Worm (Caenorhabditis elegans) whole organism, mixed stage, embryonic: ENCODE data around the gene ins-9.

Experiments used
- M03D4.4 ChIP-seq: sonication (generic microtip); optimal IDR thresholded peaks from 2 replicates; lab custom pipeline; 2017; ENCODE audit warnings: mild to moderate bottlenecking, missing genetic modification characterization, missing compliant biosample characterization
- ceh-83 ChIP-seq: fragments of 200-800 bp; sonication (Bioruptor generic); optimal IDR thresholded peaks from 2 replicates; lab custom pipeline; 2018; ENCODE audit warnings: mild to moderate bottlenecking, missing genetic modification characterization, missing compliant biosample characterization
- cnd-1 ChIP-seq: fragments of 200-800 bp; sonication (Bioruptor generic); optimal IDR thresholded peaks from 2 replicates; lab custom pipeline; 2018; ENCODE audit warnings: mild to moderate bottlenecking, missing genetic modification characterization, missing compliant biosample characterization
- drap-1 ChIP-seq: fragments of 200-800 bp; sonication (Bioruptor generic); optimal IDR thresholded peaks from 3 replicates; lab custom pipeline; 2018; ENCODE audit warnings: mild to moderate bottlenecking, missing genetic modification characterization, missing compliant biosample characterization
- elt-3 ChIP-seq: fragments of 150-350 bp; optimal IDR thresholded peaks from 2 replicates; lab custom pipeline; 2014; ENCODE audit warnings: missing biosample characterization, missing genetic modification characterization
- flh-1 ChIP-seq: fragments of 200-800 bp; sonication (Bioruptor generic); optimal IDR thresholded peaks from 2 replicates; lab custom pipeline; 2018; ENCODE audit warnings: mild to moderate bottlenecking, missing genetic modification characterization, moderate library complexity, missing compliant biosample characterization
- lin-32 ChIP-seq: fragments of 200-800 bp; sonication (Bioruptor generic); optimal IDR thresholded peaks from 2 replicates; lab custom pipeline; 2018; ENCODE audit warnings: mild to moderate bottlenecking, missing genetic modification characterization, missing compliant biosample characterization
- lsy-2 ChIP-seq: fragments of 150-350 bp; optimal IDR thresholded peaks from 2 replicates; lab custom pipeline; 2014; ENCODE audit warnings: missing biosample characterization, missing genetic modification characterization
- mls-2 ChIP-seq: sonication (generic microtip); optimal IDR thresholded peaks from 2 replicates; lab custom pipeline; 2016; ENCODE audit warnings: mild to moderate bottlenecking, missing genetic modification characterization, moderate library complexity, missing compliant biosample characterization
- nhr-237 ChIP-seq: fragments of 150-350 bp; optimal IDR thresholded peaks from 2 replicates; lab custom pipeline; 2014; ENCODE audit warnings: missing biosample characterization, missing genetic modification characterization
- pha-4 ChIP-seq: fragments of 150-350 bp; optimal IDR thresholded peaks from 2 replicates; lab custom pipeline; 2018; ENCODE audit warnings: missing biosample characterization, missing genetic modification reagents, missing genetic modification characterization
- sem-2 ChIP-seq: fragments of 200-800 bp; sonication (Bioruptor generic); optimal IDR thresholded peaks from 2 replicates; lab custom pipeline; 2018; ENCODE audit warnings: mild to moderate bottlenecking, missing genetic modification characterization, missing compliant biosample characterization
- snpc-4 ChIP-seq: fragments of 150-350 bp; optimal IDR thresholded peaks from 2 replicates; lab custom pipeline; 2014; ENCODE audit warnings: missing biosample characterization, missing genetic modification characterization
- sptf-1 ChIP-seq: sonication (generic microtip); optimal IDR thresholded peaks from 2 replicates; lab custom pipeline; 2017; ENCODE audit warnings: mild to moderate bottlenecking, missing genetic modification characterization, moderate library complexity, missing compliant biosample characterization
- tbx-8 ChIP-seq: fragments of 200-800 bp; sonication (Bioruptor generic); optimal IDR thresholded peaks from 2 replicates; lab custom pipeline; 2018; ENCODE audit warnings: mild to moderate bottlenecking, missing genetic modification characterization, moderate library complexity, missing compliant biosample characterization
- zip-8 ChIP-seq: fragments of 150-350 bp; optimal IDR thresholded peaks from 2 replicates; lab custom pipeline; 2014; ENCODE audit warnings: missing biosample characterization, missing genetic modification characterization

Gene ins-9

ce11 chrX:8817929-8818328 lies 48.5 kb downstream of the ins-9 start:
- peak; percentile 46 for TF ChIP-seq ceh-83 (GFP tag; lab: Kevin White, UChicago)
- TF ChIP-seq lsy-2 (tag; lab: Kevin White, UChicago) = no peak
- TF ChIP-seq sem-2 (GFP tag; lab: Kevin White, UChicago) = peak; percentile 50
- no peak for TF ChIP-seq nhr-237 (tag; lab: Kevin White, UChicago)
- peak; percentile 48 for TF ChIP-seq sptf-1 (tag; lab: Kevin White, UChicago)
- no peak for TF ChIP-seq snpc-4
- TF ChIP-seq tbx-8 (GFP tag; lab: Kevin White, UChicago) = peak; percentile 20
- TF ChIP-seq drap-1 = peak; percentile 50
- TF ChIP-seq M03D4.4 (tag; lab: Kevin White, UChicago) = peak; percentile 34
- no peak for TF ChIP-seq elt-3 (tag; lab: Kevin White, UChicago)
- TF ChIP-seq mls-2 = peak; percentile 9
- TF ChIP-seq cnd-1 (tag; lab: Kevin White, UChicago) = peak; percentile 38
- no peak for TF ChIP-seq zip-8 (tag; lab: Kevin White, UChicago)
- TF ChIP-seq pha-4 (tag; lab: Kevin White, UChicago) = peak; percentile 71
- peak; percentile 17 for TF ChIP-seq lin-32
- TF ChIP-seq flh-1 (GFP tag; lab: Kevin White, UChicago) = no peak
